Fruit fly (Drosophila melanogaster): ENCODE measurements around the gene CG5078.

The CG5078 gene

dm6 chr3L:20474789-20475208, 31.0 kb upstream of the CG5078 start (continued):
- TF ChIP-seq pb (GFP tag; optimal IDR thresholded peaks at IDR 0.05) = peak; percentile 83
- TF ChIP-seq sens-2 (GFP tag; IDR thresholded peaks at IDR 0.05) = no peak
- peak; percentile 83 for TF ChIP-seq CG18619 (GFP tag; optimal IDR thresholded peaks at IDR 0.05)
- no peak for TF ChIP-seq Mrtf (GFP tag; IDR thresholded peaks at IDR 0.05)
- TF ChIP-seq Dfd (GFP tag; optimal IDR thresholded peaks at IDR 0.05) = no peak
- peak; percentile 71 for TF ChIP-seq CG30431 (GFP tag; optimal IDR thresholded peaks at IDR 0.05)
- TF ChIP-seq jigr1 (GFP tag; IDR thresholded peaks at IDR 0.05) = no peak
- no peak for TF ChIP-seq CG1832 (GFP tag; optimal IDR thresholded peaks at IDR 0.05)
- TF ChIP-seq CG34422 (GFP tag; IDR thresholded peaks at IDR 0.05) = no peak
- TF ChIP-seq CG14014 (GFP tag; IDR thresholded peaks at IDR 0.05) = no peak
- TF ChIP-seq sr (GFP tag; IDR thresholded peaks at IDR 0.05) = no peak
- no peak for TF ChIP-seq CG9215 (GFP tag; IDR thresholded peaks at IDR 0.05)
- peak; percentile 89 for TF ChIP-seq CG15269 (tag; optimal IDR thresholded peaks at IDR 0.05)
- peak; percentile 82 for TF ChIP-seq CG33213 (GFP tag; optimal IDR thresholded peaks at IDR 0.05)
- TF ChIP-seq dmrt99B (tag; optimal IDR thresholded peaks at IDR 0.05) = peak; percentile 84
- peak; percentile 73 for TF ChIP-seq CG2875 (GFP tag; optimal IDR thresholded peaks at IDR 0.05)
- TF ChIP-seq bcd (GFP tag; optimal IDR thresholded peaks at IDR 0.05) = peak; percentile 89
- TF ChIP-seq HmgD (GFP tag; optimal IDR thresholded peaks at IDR 0.05) = peak; percentile 77
- TF ChIP-seq Atf-2 (GFP tag; optimal IDR thresholded peaks at IDR 0.05) = peak; percentile 74
- peak; percentile 60 for TF ChIP-seq CG10274 (GFP tag; optimal IDR thresholded peaks at IDR 0.05)
- peak; percentile 92 for TF ChIP-seq CG30403 (GFP tag; optimal IDR thresholded peaks at IDR 0.05)
- peak; percentile 94 for TF ChIP-seq abd-A (tag; optimal IDR thresholded peaks at IDR 0.05)
- TF ChIP-seq Fer1 (GFP tag; optimal IDR thresholded peaks at IDR 0.05) = peak; percentile 90
- peak; percentile 82 for TF ChIP-seq her (GFP tag; optimal IDR thresholded peaks at IDR 0.05)
- no peak for TF ChIP-seq ranshi (GFP tag; IDR thresholded peaks at IDR 0.05)
- TF ChIP-seq CG8765 (GFP tag; IDR thresholded peaks at IDR 0.05) = no peak
- TF ChIP-seq stwl (tag; optimal IDR thresholded peaks at IDR 0.05) = peak; percentile 72
- no peak for TF ChIP-seq HLH3B (GFP tag; IDR thresholded peaks at IDR 0.05)
- TF ChIP-seq tgo (GFP tag; IDR thresholded peaks at IDR 0.05) = no peak
- peak; percentile 87 for TF ChIP-seq jumu (GFP tag; optimal IDR thresholded peaks at IDR 0.05)
- peak; percentile 73 for TF ChIP-seq slp2 (GFP tag; optimal IDR thresholded peaks at IDR 0.05)
- TF ChIP-seq row (GFP tag; IDR thresholded peaks at IDR 0.05) = no peak
- TF ChIP-seq bowl (GFP tag; IDR thresholded peaks at IDR 0.05) = no peak
- peak; percentile 88 for TF ChIP-seq CG10654 (GFP tag; optimal IDR thresholded peaks at IDR 0.05)
- no peak for TF ChIP-seq CG14050 (GFP tag; IDR thresholded peaks at IDR 0.05)
- TF ChIP-seq grau (tag; optimal IDR thresholded peaks at IDR 0.05) = peak; percentile 85
- TF ChIP-seq Kr (GFP tag; optimal IDR thresholded peaks at IDR 0.05) = no peak
- no peak for TF ChIP-seq aop (GFP tag; IDR thresholded peaks at IDR 0.05)
- no peak for TF ChIP-seq Adf1 (GFP tag; IDR thresholded peaks at IDR 0.05)
- no peak for TF ChIP-seq CG43689 (GFP tag; IDR thresholded peaks at IDR 0.05)
- peak; percentile 63 for TF ChIP-seq CG8290 (GFP tag; optimal IDR thresholded peaks at IDR 0.05)
- peak; percentile 40 to 95 for TF ChIP-seq CG8290 (tag; optimal IDR thresholded peaks at IDR 0.05)
- TF ChIP-seq CG3847 (GFP tag; IDR thresholded peaks at IDR 0.05) = no peak
- no peak for TF ChIP-seq usp (GFP tag; optimal IDR thresholded peaks at IDR 0.05)
- no peak for TF ChIP-seq CG17328 (GFP tag; IDR thresholded peaks at IDR 0.05)
- no peak for TF ChIP-seq ken (GFP tag; IDR thresholded peaks at IDR 0.05)
- peak; percentile 79 for TF ChIP-seq slou (GFP tag; optimal IDR thresholded peaks at IDR 0.05)
- no peak for TF ChIP-seq CG4730 (GFP tag; IDR thresholded peaks at IDR 0.05)
- peak; percentile 51 for TF ChIP-seq nom (GFP tag; optimal IDR thresholded peaks at IDR 0.05)
- no peak for TF ChIP-seq CG6791 (GFP tag; IDR thresholded peaks at IDR 0.05; ENCODE audit: partially characterized antibody)
- no peak for TF ChIP-seq CG15479 (GFP tag; optimal IDR thresholded peaks at IDR 0.05)
- TF ChIP-seq CG9817 (tag; optimal IDR thresholded peaks at IDR 0.05) = peak; percentile 89
- TF ChIP-seq Dip3 (GFP tag; optimal IDR thresholded peaks at IDR 0.05) = peak; percentile 88
- peak; percentile 66 for TF ChIP-seq CG31388 (GFP tag; optimal IDR thresholded peaks at IDR 0.05)
